Worm (Caenorhabditis elegans) whole organism, L4 larva: ENCODE measurements around the gene Y58A7A.1.

Experiments used
- D1046.2 ChIP-seq: fragments of 200-800 bp; sonication (Bioruptor generic); IDR thresholded peaks from 2 replicates; pipeline ENCODE4 v1.3.6; 2022; ENCODE audit warnings: missing genetic modification characterization, missing compliant biosample characterization
- F26F4.8 ChIP-seq: fragments of 200-800 bp; sonication (Bioruptor generic); conservative IDR thresholded peaks from 2 replicates; pipeline ENCODE4 v1.3.6; 2022; ENCODE audit warnings: missing genetic modification characterization, missing compliant biosample characterization
- F49E8.2 ChIP-seq: sonication (generic microtip); optimal IDR thresholded peaks from 2 replicates; lab custom pipeline; 2016; ENCODE audit warnings: missing compliant biosample characterization, mild to moderate bottlenecking, missing genetic modification characterization, borderline replicate concordance
- Y105C5A.15 ChIP-seq: fragments of 200-800 bp; sonication (Bioruptor generic); IDR thresholded peaks from 2 replicates; pipeline ENCODE4 v1.3.6; 2022; ENCODE audit warnings: missing genetic modification characterization, missing compliant biosample characterization
- Y5F2A.4 ChIP-seq: fragments of 200-800 bp; sonication (Bioruptor generic); optimal IDR thresholded peaks from 2 replicates; lab custom pipeline; 2018; ENCODE audit warnings: mild to moderate bottlenecking, missing genetic modification characterization, missing compliant biosample characterization
- Y75B8A.6 ChIP-seq: fragments of 200-800 bp; sonication (Bioruptor generic); IDR thresholded peaks from 2 replicates; pipeline ENCODE4 v1.3.6; 2022; ENCODE audit warnings: missing genetic modification reagents, missing genetic modification characterization, missing compliant biosample characterization
- ZK337.2 ChIP-seq: fragments of 200-800 bp; sonication (Bioruptor generic); IDR thresholded peaks from 2 replicates; pipeline ENCODE4 v1.3.6; 2022; ENCODE audit warnings: missing genetic modification reagents, missing genetic modification characterization, missing compliant biosample characterization
- aha-1 ChIP-seq: fragments of 150-350 bp; peaks from one replicate; lab custom pipeline; 2014; ENCODE audit warnings: missing biosample characterization, missing genetic modification characterization
- attf-4 ChIP-seq: sonication (generic microtip); optimal IDR thresholded peaks from 3 replicates; lab custom pipeline; 2017; ENCODE audit warnings: missing biosample characterization, missing genetic modification characterization
- ceh-20 ChIP-seq: fragments of 200-800 bp; sonication (Bioruptor generic); IDR thresholded peaks from 2 replicates; pipeline ENCODE4 v1.3.6; 2022; ENCODE audit warnings: missing genetic modification reagents, missing genetic modification characterization, missing compliant biosample characterization
- ceh-32 ChIP-seq: sonication (generic microtip); optimal IDR thresholded peaks from 2 replicates; lab custom pipeline; 2016; ENCODE audit warnings: mild to moderate bottlenecking, missing genetic modification characterization, missing compliant biosample characterization; ENCODE audit not compliant: poor library complexity
- ceh-82 ChIP-seq: sonication (generic microtip); optimal IDR thresholded peaks from 2 replicates; lab custom pipeline; 2017; ENCODE audit warnings: missing biosample characterization, missing genetic modification characterization
- ces-1 ChIP-seq: fragments of 150-350 bp; sonication (generic microtip); optimal IDR thresholded peaks from 4 replicates; lab custom pipeline; 2014; ENCODE audit warnings: missing biosample characterization, missing genetic modification reagents, missing genetic modification characterization
- ctbp-1 ChIP-seq: fragments of 200-800 bp; sonication (Bioruptor generic); IDR thresholded peaks from 2 replicates; pipeline ENCODE4 v1.3.6; 2022; ENCODE audit warnings: missing genetic modification reagents, missing genetic modification characterization, missing compliant biosample characterization
- daf-12 ChIP-seq: fragments of 150-350 bp; optimal IDR thresholded peaks from 2 replicates; lab custom pipeline; 2014; ENCODE audit warnings: missing biosample characterization, missing genetic modification reagents, missing genetic modification characterization
- daf-16 ChIP-seq, 3 experiments: sonication (generic microtip); optimal IDR thresholded peaks; 2 replicates each; lab custom pipeline; 2016 to 2017; ENCODE audit warnings: missing genetic modification characterization in 3 of 3, missing genetic modification reagents in 3 of 3, mild to moderate bottlenecking in 2 of 3, missing compliant biosample characterization in 2 of 3, missing biosample characterization in 1 of 3, moderate library complexity in 1 of 3
- daf-8 ChIP-seq: fragments of 200-800 bp; sonication (Bioruptor generic); IDR thresholded peaks from 2 replicates; pipeline ENCODE4 v1.3.6; 2022; ENCODE audit warnings: missing genetic modification characterization, missing compliant biosample characterization
- dmd-6 ChIP-seq: fragments of 200-800 bp; sonication (Bioruptor generic); IDR thresholded peaks from 2 replicates; pipeline ENCODE4 v1.3.6; 2022; ENCODE audit warnings: missing genetic modification reagents, missing genetic modification characterization, missing compliant biosample characterization
- fkh-10 ChIP-seq: fragments of 150-350 bp; optimal IDR thresholded peaks from 2 replicates; lab custom pipeline; 2014; ENCODE audit warnings: missing biosample characterization, missing genetic modification reagents, missing genetic modification characterization
- hlh-30 ChIP-seq: sonication (generic microtip); optimal IDR thresholded peaks from 2 replicates; lab custom pipeline; 2017; ENCODE audit warnings: antibody characterized with exemption, mild to moderate bottlenecking, missing genetic modification characterization, missing compliant biosample characterization; ENCODE audit not compliant: insufficient read depth
- hmg-1.1 ChIP-seq: fragments of 200-800 bp; sonication (Bioruptor generic); IDR thresholded peaks from 2 replicates; pipeline ENCODE4 v1.3.6; 2022; ENCODE audit warnings: missing genetic modification reagents, missing genetic modification characterization, missing compliant biosample characterization
- jun-1 ChIP-seq: fragments of 150-350 bp; optimal IDR thresholded peaks from 2 replicates; lab custom pipeline; 2014; ENCODE audit warnings: missing biosample characterization, missing genetic modification reagents, missing genetic modification characterization
- lim-7 ChIP-seq: fragments of 200-800 bp; sonication (Bioruptor generic); IDR thresholded peaks from 2 replicates; pipeline ENCODE4 v1.3.6; 2022; ENCODE audit warnings: missing genetic modification characterization, missing compliant biosample characterization
- lsy-2 ChIP-seq, 2 experiments: fragments of 150-350 bp in 1 of 2; sonication (generic microtip) in 1 of 2; optimal IDR thresholded peaks; 2 replicates each; lab custom pipeline; 2014 to 2017; ENCODE audit warnings: missing biosample characterization in 2 of 2, missing genetic modification characterization in 2 of 2
- madf-5 ChIP-seq, 2 experiments: fragments of 200-800 bp; sonication (Bioruptor generic); IDR thresholded peaks; 2 replicates each; pipeline ENCODE4 v1.3.6; 2022; ENCODE audit warnings: missing compliant biosample characterization in 2 of 2, missing genetic modification characterization in 2 of 2
- madf-9 ChIP-seq: fragments of 200-800 bp; sonication (Bioruptor generic); conservative IDR thresholded peaks from 2 replicates; pipeline ENCODE4 v1.3.6; 2022; ENCODE audit warnings: missing genetic modification reagents, missing genetic modification characterization, missing compliant biosample characterization
- mdl-1 ChIP-seq, 2 experiments: fragments of 150-350 bp in 1 of 2; sonication (generic microtip) in 1 of 2; optimal IDR thresholded peaks; 2 replicates each; lab custom pipeline; 2014 to 2017; ENCODE audit warnings: missing biosample characterization in 2 of 2, missing genetic modification characterization in 2 of 2
- mdt-29 ChIP-seq: fragments of 200-800 bp; sonication (Bioruptor generic); IDR thresholded peaks from 2 replicates; pipeline ENCODE4 v1.3.6; 2022; ENCODE audit warnings: missing genetic modification reagents, missing genetic modification characterization, missing compliant biosample characterization
- mep-1 ChIP-seq: fragments of 150-350 bp; sonication (generic microtip); optimal IDR thresholded peaks from 3 replicates; lab custom pipeline; 2014; ENCODE audit warnings: missing biosample characterization, missing genetic modification characterization
- mxl-2 ChIP-seq: fragments of 200-800 bp; sonication (Bioruptor generic); conservative IDR thresholded peaks from 2 replicates; pipeline ENCODE4 v1.3.6; 2022; ENCODE audit warnings: missing genetic modification reagents, missing genetic modification characterization, missing compliant biosample characterization
- nhr-11 ChIP-seq: fragments of 150-350 bp; optimal IDR thresholded peaks from 2 replicates; lab custom pipeline; 2014; ENCODE audit warnings: missing biosample characterization, missing genetic modification characterization
- nhr-237 ChIP-seq: sonication (generic microtip); optimal IDR thresholded peaks from 2 replicates; lab custom pipeline; 2017; ENCODE audit warnings: missing biosample characterization, missing genetic modification characterization
- nhr-25 ChIP-seq: sonication (generic microtip); optimal IDR thresholded peaks from 2 replicates; lab custom pipeline; 2017; ENCODE audit warnings: missing genetic modification characterization, mild to moderate bottlenecking, missing compliant biosample characterization, antibody characterized with exemption, moderate library complexity, borderline replicate concordance; ENCODE audit not compliant: insufficient read depth
- nhr-28 ChIP-seq: fragments of 150-350 bp; optimal IDR thresholded peaks from 2 replicates; lab custom pipeline; 2014; ENCODE audit warnings: missing biosample characterization, missing genetic modification characterization
- nhr-6 ChIP-seq: fragments of 150-350 bp; optimal IDR thresholded peaks from 2 replicates; lab custom pipeline; 2014; ENCODE audit warnings: missing biosample characterization, missing genetic modification characterization
- nhr-76 ChIP-seq: fragments of 150-350 bp; optimal IDR thresholded peaks from 2 replicates; lab custom pipeline; 2014; ENCODE audit warnings: missing biosample characterization, missing genetic modification characterization
- pha-4 ChIP-seq, 2 experiments: fragments of 150-350 bp in 1 of 2; fragments of 200-800 bp in 1 of 2; sonication (Bioruptor generic) in 1 of 2; IDR thresholded peaks in 1 of 2; optimal IDR thresholded peaks in 1 of 2; 2 replicates each; pipeline versions ENCODE4 v1.3.6 to Lab custom; 2014 to 2022; ENCODE audit warnings: missing genetic modification characterization in 2 of 2, missing genetic modification reagents in 2 of 2, missing biosample characterization in 1 of 2, missing compliant biosample characterization in 1 of 2
- pqm-1 ChIP-seq: sonication (generic microtip); optimal IDR thresholded peaks from 2 replicates; lab custom pipeline; 2017; ENCODE audit warnings: missing biosample characterization, missing genetic modification characterization
- rbr-2 ChIP-seq: sonication (generic microtip); optimal IDR thresholded peaks from 2 replicates; lab custom pipeline; 2016; ENCODE audit warnings: missing genotype, missing genetic modification characterization, missing compliant biosample characterization
- saeg-2 ChIP-seq: fragments of 200-800 bp; sonication (Bioruptor generic); IDR thresholded peaks from 2 replicates; pipeline ENCODE4 v1.3.6; 2022; ENCODE audit warnings: missing genetic modification reagents, missing genetic modification characterization, missing compliant biosample characterization
- spr-3 ChIP-seq: fragments of 200-800 bp; sonication (Bioruptor generic); optimal IDR thresholded peaks from 2 replicates; lab custom pipeline; 2018; ENCODE audit warnings: mild to moderate bottlenecking, missing genetic modification characterization, missing compliant biosample characterization
- tag-97 ChIP-seq: fragments of 200-800 bp; sonication (Bioruptor generic); IDR thresholded peaks from 2 replicates; pipeline ENCODE4 v1.3.6; 2022; ENCODE audit warnings: missing genetic modification characterization, missing compliant biosample characterization
- tra-1 ChIP-seq: fragments of 200-800 bp; sonication (Bioruptor generic); IDR thresholded peaks from 2 replicates; pipeline ENCODE4 v1.3.6; 2022; ENCODE audit warnings: missing genetic modification reagents, missing genetic modification characterization, missing compliant biosample characterization
- unc-130 ChIP-seq: sonication (generic microtip); optimal IDR thresholded peaks from 2 replicates; lab custom pipeline; 2016; ENCODE audit warnings: missing genetic modification reagents, missing genetic modification characterization, missing compliant biosample characterization
- unc-62 ChIP-seq, 3 experiments: fragments of 150-350 bp in 1 of 3; sonication (generic microtip); optimal IDR thresholded peaks in 2 of 3; peaks in 1 of 3; 1 replicate in 1 of 3; 2 replicates in 2 of 3; lab custom pipeline; 2014 to 2017; ENCODE audit warnings: missing biosample characterization in 3 of 3, missing genetic modification characterization in 3 of 3, missing genetic modification reagents in 3 of 3, missing genotype in 1 of 3
- zfp-3 ChIP-seq: fragments of 200-800 bp; sonication (Bioruptor generic); conservative IDR thresholded peaks from 2 replicates; pipeline ENCODE4 v1.3.6; 2022; ENCODE audit warnings: missing genetic modification reagents, missing genetic modification characterization, missing compliant biosample characterization
- zip-11 ChIP-seq: fragments of 200-800 bp; sonication (Bioruptor generic); IDR thresholded peaks from 2 replicates; pipeline ENCODE4 v1.3.6; 2022; ENCODE audit warnings: missing genetic modification characterization, missing compliant biosample characterization
- zip-2 ChIP-seq: fragments of 150-350 bp; optimal IDR thresholded peaks from 2 replicates; lab custom pipeline; 2014; ENCODE audit warnings: missing biosample characterization, missing genetic modification characterization

Gene Y58A7A.1

ce11 chrV:5030212-5030611, 39.1 kb downstream of the Y58A7A.1 start (continued):
- TF ChIP-seq tra-1 (GFP tag; lab: Robert Waterston, UW) (0 out of 2 replicates have a peak, but pooled peaks have one; percentile 23), Y5F2A.4 (GFP tag; lab: Kevin White, UChicago) (no peak), mxl-2 (GFP tag; lab: Robert Waterston, UW) (no peak), lsy-2 (tag; optimal IDR thresholded peaks at IDR 0.05; lab: Kevin White, UChicago) (no peak), nhr-28 (tag; lab: Kevin White, UChicago) (peak; percentile 99), ZK337.2 (GFP tag; lab: Robert Waterston, UW) (no peak), zip-2 (tag; lab: Kevin White, UChicago) (no peak), pqm-1 (tag; lab: Kevin White, UChicago) (peak; percentile 89), nhr-237 (tag; lab: Kevin White, UChicago) (no peak), unc-62 (GFP tag; optimal IDR thresholded peaks at IDR 0.05 in 1 of 2; lab: Kevin White, UChicago) (no peak), unc-62 (tag; optimal IDR thresholded peaks at IDR 0.05; lab: Kevin White, UChicago) (no peak), ctbp-1 (GFP tag; lab: Robert Waterston, UW) (no peak), daf-16 (GFP tag; optimal IDR thresholded peaks at IDR 0.05; lab: Kevin White, UChicago) (no peak), daf-16 (tag; optimal IDR thresholded peaks at IDR 0.05; lab: Kevin White, UChicago) (peak; percentile 81)

ce11 chrV:5027640-5028039, 41.7 kb downstream of the Y58A7A.1 start, which contains the start of gene cpt-4:
TSS of gene cpt-4 (minus strand) at chrV:5027723.
- TF ChIP-seq spr-3 (GFP tag; lab: Kevin White, UChicago) (no peak), Y5F2A.4 (GFP tag; lab: Kevin White, UChicago) (no peak), mdt-29 (GFP tag; lab: Robert Waterston, UW) (no peak), nhr-11 (no peak), madf-9 (GFP tag; lab: Robert Waterston, UW) (no peak), dmd-6 (peak; percentile 81), madf-5 (GFP tag; IDR thresholded peaks at IDR 0.05; lab: Robert Waterston, UW) (no peak), F49E8.2 (no peak), D1046.2 (GFP tag; lab: Robert Waterston, UW) (no peak), pha-4 (GFP tag; IDR thresholded peaks at IDR 0.05; lab: Robert Waterston, UW) (no peak), pha-4 (tag; optimal IDR thresholded peaks at IDR 0.05; lab: Kevin White, UChicago) (no peak), ceh-82 (tag; lab: Kevin White, UChicago) (no peak), nhr-76 (no peak), hlh-30 (tag; lab: Kevin White, UChicago) (peak; percentile 29), Y75B8A.6 (GFP tag; lab: Robert Waterston, UW) (no peak), zip-11 (GFP tag; lab: Robert Waterston, UW) (no peak), rbr-2 (tag; lab: Kevin White, UChicago) (no peak), fkh-10 (no peak), daf-12 (no peak), ceh-32 (tag; lab: Kevin White, UChicago) (no peak), zfp-3 (GFP tag; lab: Robert Waterston, UW) (no peak), F26F4.8 (GFP tag; lab: Robert Waterston, UW) (no peak), mep-1 (tag; lab: Kevin White, UChicago) (no peak), jun-1 (tag; lab: Kevin White, UChicago) (no peak), daf-16 (GFP tag; optimal IDR thresholded peaks at IDR 0.05; lab: Kevin White, UChicago) (no peak), daf-16 (tag; optimal IDR thresholded peaks at IDR 0.05; lab: Kevin White, UChicago) (peak; percentile 29), daf-8 (GFP tag; lab: Robert Waterston, UW) (no peak), mdl-1 (tag; optimal IDR thresholded peaks at IDR 0.05; lab: Kevin White, UChicago) (peak in 1 of 2 experiments; percentile 76), aha-1 (tag; lab: Kevin White, UChicago) (no peak), nhr-25 (tag; lab: Kevin White, UChicago) (no peak), hmg-1.1 (no peak), nhr-6 (tag; lab: Kevin White, UChicago) (no peak), attf-4 (tag; lab: Kevin White, UChicago) (no peak), lim-7 (GFP tag; lab: Robert Waterston, UW) (no peak), ceh-20 (GFP tag; lab: Robert Waterston, UW) (no peak), tag-97 (GFP tag; lab: Robert Waterston, UW) (no peak), unc-130 (GFP tag; lab: Kevin White, UChicago) (no peak), Y105C5A.15 (GFP tag; lab: Robert Waterston, UW) (no peak), ces-1 (GFP tag; lab: Kevin White, UChicago) (no peak), saeg-2 (no peak), tra-1 (GFP tag; lab: Robert Waterston, UW) (no peak)
